Worm (Caenorhabditis elegans) whole organism, mixed stage, embryonic: ENCODE data around the gene ZC190.2.

ENCODE experiments used
- M03D4.4 ChIP-seq: sonication (generic microtip); optimal IDR thresholded peaks from 2 replicates; lab custom pipeline; 2017; ENCODE audit warnings: mild to moderate bottlenecking, missing genetic modification characterization, missing compliant biosample characterization
- elt-1 ChIP-seq: sonication (generic microtip); optimal IDR thresholded peaks from 2 replicates; lab custom pipeline; 2017; ENCODE audit warnings: missing genetic modification characterization, mild to moderate bottlenecking, missing compliant biosample characterization, antibody characterized with exemption, moderate library complexity, borderline replicate concordance; ENCODE audit not compliant: insufficient read depth
- nhr-237 ChIP-seq: fragments of 150-350 bp; optimal IDR thresholded peaks from 2 replicates; lab custom pipeline; 2014; ENCODE audit warnings: missing biosample characterization, missing genetic modification characterization
- snpc-4 ChIP-seq: fragments of 150-350 bp; optimal IDR thresholded peaks from 2 replicates; lab custom pipeline; 2014; ENCODE audit warnings: missing biosample characterization, missing genetic modification characterization
- unc-39 ChIP-seq: fragments of 150-350 bp; optimal IDR thresholded peaks from 2 replicates; lab custom pipeline; 2014; ENCODE audit warnings: missing biosample characterization, missing genetic modification characterization
- unc-62 ChIP-seq: fragments of 150-350 bp; optimal IDR thresholded peaks from 2 replicates; lab custom pipeline; 2014; ENCODE audit warnings: missing biosample characterization, missing genetic modification reagents, missing genetic modification characterization

DNA sequence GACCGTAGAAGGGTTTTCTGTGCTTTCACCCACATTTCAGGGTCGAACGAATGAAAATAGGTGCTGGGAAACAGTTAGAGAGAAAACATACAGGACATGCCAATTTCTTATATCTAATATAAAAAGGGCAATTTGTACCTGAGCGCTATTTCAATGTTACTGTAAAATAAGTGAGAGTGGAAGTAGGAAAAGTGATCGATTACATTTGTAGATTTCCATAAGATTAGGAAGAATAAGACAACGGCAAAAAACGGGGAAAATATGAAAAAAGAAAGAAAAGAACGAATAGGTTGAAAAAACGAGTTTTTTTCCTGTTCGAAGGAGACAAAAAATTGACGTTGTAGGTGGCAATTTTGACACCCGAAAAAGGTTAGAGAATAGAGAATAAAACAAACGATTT, 12.9 kb upstream of the ZC190.2 start:
- TF ChIP-seq unc-62 (GFP tag; lab: Kevin White, UChicago) (no peak), elt-1 (tag; lab: Kevin White, UChicago) (no peak), unc-39 (no peak), snpc-4 (no peak), nhr-237 (tag; lab: Kevin White, UChicago) (no peak), M03D4.4 (tag; lab: Kevin White, UChicago) (no peak)
